Worm (Caenorhabditis elegans) whole organism, L2 larva: ENCODE measurements around the gene Y41C4A.11.

Experiments
- C34F6.9 ChIP-seq: fragments of 150-350 bp; optimal IDR thresholded peaks from 2 replicates; lab custom pipeline; 2014; ENCODE audit warnings: missing biosample characterization, missing genetic modification characterization
- F13H6.1 ChIP-seq: sonication (generic microtip); optimal IDR thresholded peaks from 2 replicates; lab custom pipeline; 2016; ENCODE audit warnings: missing genetic modification characterization, missing compliant biosample characterization
- R02D3.7 ChIP-seq: fragments of 150-350 bp; optimal IDR thresholded peaks from 2 replicates; lab custom pipeline; 2014; ENCODE audit warnings: missing biosample characterization, missing genetic modification characterization
- Y55F3AM.14 ChIP-seq: fragments of 200-800 bp; sonication (Bioruptor generic); optimal IDR thresholded peaks from 2 replicates; lab custom pipeline; 2018; ENCODE audit warnings: mild to moderate bottlenecking, missing genetic modification characterization, missing compliant biosample characterization
- ZK546.5 ChIP-seq: sonication (generic microtip); optimal IDR thresholded peaks from 2 replicates; lab custom pipeline; 2017; ENCODE audit warnings: missing biosample characterization, missing genetic modification characterization
- alr-1 ChIP-seq: fragments of 150-350 bp; optimal IDR thresholded peaks from 2 replicates; lab custom pipeline; 2014; ENCODE audit warnings: missing biosample characterization, missing genetic modification characterization
- aly-2 ChIP-seq: fragments of 150-350 bp; optimal IDR thresholded peaks from 2 replicates; lab custom pipeline; 2014; ENCODE audit warnings: missing biosample characterization, missing genetic modification characterization
- ama-1 ChIP-seq: fragments of 150-350 bp; optimal IDR thresholded peaks from 2 replicates; lab custom pipeline; 2018; ENCODE audit warnings: inconsistent platforms
- blmp-1 ChIP-seq: sonication (generic microtip); optimal IDR thresholded peaks from 2 replicates; lab custom pipeline; 2017; ENCODE audit warnings: missing genetic modification characterization, mild to moderate bottlenecking, missing compliant biosample characterization, antibody characterized with exemption, moderate library complexity; ENCODE audit not compliant: insufficient read depth
- ceh-16 ChIP-seq: fragments of 150-350 bp; optimal IDR thresholded peaks from 2 replicates; lab custom pipeline; 2014; ENCODE audit warnings: missing biosample characterization, missing genetic modification characterization
- ceh-82 ChIP-seq: fragments of 150-350 bp; optimal IDR thresholded peaks from 2 replicates; lab custom pipeline; 2014; ENCODE audit warnings: missing biosample characterization, missing genetic modification characterization
- crh-2 ChIP-seq: sonication (generic microtip); optimal IDR thresholded peaks from 2 replicates; lab custom pipeline; 2017; ENCODE audit warnings: missing biosample characterization, missing genetic modification characterization
- dmd-4 ChIP-seq: sonication (generic microtip); optimal IDR thresholded peaks from 2 replicates; lab custom pipeline; 2017; ENCODE audit warnings: missing biosample characterization, missing genetic modification characterization
- egl-27 ChIP-seq: sonication (generic microtip); optimal IDR thresholded peaks from 3 replicates; lab custom pipeline; 2017; ENCODE audit warnings: missing biosample characterization, missing genetic modification reagents, missing genetic modification characterization
- elt-1 ChIP-seq: fragments of 150-350 bp; optimal IDR thresholded peaks from 2 replicates; lab custom pipeline; 2014; ENCODE audit warnings: missing biosample characterization, missing genetic modification characterization
- elt-3 ChIP-seq: sonication (generic microtip); optimal IDR thresholded peaks from 2 replicates; lab custom pipeline; 2017; ENCODE audit warnings: missing biosample characterization, missing genetic modification characterization
- fos-1 ChIP-seq: fragments of 150-350 bp; optimal IDR thresholded peaks from 2 replicates; lab custom pipeline; 2014; ENCODE audit warnings: missing biosample characterization, missing genetic modification characterization
- gmeb-1 ChIP-seq: fragments of 150-350 bp; optimal IDR thresholded peaks from 2 replicates; lab custom pipeline; 2014; ENCODE audit warnings: missing biosample characterization, missing genetic modification characterization
- lin-11 ChIP-seq: fragments of 150-350 bp; sonication (generic microtip); optimal IDR thresholded peaks from 2 replicates; lab custom pipeline; 2014; ENCODE audit warnings: missing biosample characterization, missing genetic modification characterization, inconsistent platforms, mixed read lengths
- lin-13 ChIP-seq: fragments of 150-350 bp; optimal IDR thresholded peaks from 2 replicates; lab custom pipeline; 2014; ENCODE audit warnings: missing biosample characterization, missing genetic modification reagents, missing genetic modification characterization
- lin-39 ChIP-seq: fragments of 150-350 bp; optimal IDR thresholded peaks from 2 replicates; lab custom pipeline; 2014; ENCODE audit warnings: missing biosample characterization, missing genetic modification reagents, missing genetic modification characterization
- lsy-2 ChIP-seq, 2 experiments: fragments of 150-350 bp in 1 of 2; sonication (generic microtip) in 1 of 2; optimal IDR thresholded peaks; 2 replicates each; lab custom pipeline; 2014 to 2017; ENCODE audit warnings: missing biosample characterization in 2 of 2, missing genetic modification characterization in 2 of 2
- mab-5 ChIP-seq: fragments of 150-350 bp; optimal IDR thresholded peaks from 2 replicates; lab custom pipeline; 2014; ENCODE audit warnings: missing biosample characterization, missing genetic modification characterization
- mbf-1 ChIP-seq: sonication (generic microtip); optimal IDR thresholded peaks from 2 replicates; lab custom pipeline; 2017; ENCODE audit warnings: missing biosample characterization, missing genetic modification characterization
- mdl-1 ChIP-seq, 2 experiments: fragments of 150-350 bp in 1 of 2; sonication (generic microtip) in 1 of 2; optimal IDR thresholded peaks; 2 replicates each; lab custom pipeline; 2017; ENCODE audit warnings: missing biosample characterization in 2 of 2, missing genetic modification characterization in 2 of 2
- nhr-10 ChIP-seq: sonication (generic microtip); optimal IDR thresholded peaks from 2 replicates; lab custom pipeline; 2017; ENCODE audit warnings: missing biosample characterization, missing genetic modification characterization
- nhr-11 ChIP-seq: fragments of 150-350 bp; optimal IDR thresholded peaks from 2 replicates; lab custom pipeline; 2014; ENCODE audit warnings: missing biosample characterization, missing genetic modification characterization
- nhr-12 ChIP-seq: fragments of 150-350 bp; optimal IDR thresholded peaks from 2 replicates; lab custom pipeline; 2014; ENCODE audit warnings: missing biosample characterization, missing genetic modification characterization
- nhr-129 ChIP-seq: fragments of 150-350 bp; optimal IDR thresholded peaks from 2 replicates; lab custom pipeline; 2014; ENCODE audit warnings: missing biosample characterization, missing genetic modification characterization
- nhr-21 ChIP-seq: fragments of 150-350 bp; optimal IDR thresholded peaks from 2 replicates; lab custom pipeline; 2014; ENCODE audit warnings: missing biosample characterization, missing genetic modification characterization
- nhr-23 ChIP-seq: fragments of 150-350 bp; optimal IDR thresholded peaks from 2 replicates; lab custom pipeline; 2014; ENCODE audit warnings: missing biosample characterization, missing genetic modification reagents, missing genetic modification characterization
- nhr-237 ChIP-seq: fragments of 150-350 bp; optimal IDR thresholded peaks from 2 replicates; lab custom pipeline; 2014; ENCODE audit warnings: missing biosample characterization, missing genetic modification characterization
- nhr-25 ChIP-seq: fragments of 150-350 bp; sonication (generic microtip); optimal IDR thresholded peaks from 3 replicates; lab custom pipeline; 2014; ENCODE audit warnings: missing biosample characterization, missing genetic modification characterization
- nhr-6 ChIP-seq: fragments of 150-350 bp; optimal IDR thresholded peaks from 2 replicates; lab custom pipeline; 2014; ENCODE audit warnings: missing biosample characterization, missing genetic modification characterization
- nhr-77 ChIP-seq: fragments of 150-350 bp; optimal IDR thresholded peaks from 2 replicates; lab custom pipeline; 2014; ENCODE audit warnings: missing biosample characterization, missing genetic modification characterization
- peb-1 ChIP-seq: fragments of 150-350 bp; optimal IDR thresholded peaks from 2 replicates; lab custom pipeline; 2014; ENCODE audit warnings: missing biosample characterization, missing genetic modification characterization
- sem-4 ChIP-seq: fragments of 150-350 bp; optimal IDR thresholded peaks from 2 replicates; lab custom pipeline; 2014; ENCODE audit warnings: missing biosample characterization, missing genetic modification reagents, missing genetic modification characterization
- skn-1 ChIP-seq: sonication (generic microtip); optimal IDR thresholded peaks from 2 replicates; lab custom pipeline; 2017; ENCODE audit warnings: missing biosample characterization, missing genetic modification characterization
- sma-3 ChIP-seq: sonication (generic microtip); optimal IDR thresholded peaks from 2 replicates; lab custom pipeline; 2016; ENCODE audit warnings: missing genetic modification reagents, missing genetic modification characterization, missing compliant biosample characterization
- sma-9 ChIP-seq, 2 experiments: fragments of 150-350 bp in 1 of 2; sonication (generic microtip) in 1 of 2; optimal IDR thresholded peaks; 2 replicates each; lab custom pipeline; 2014 to 2016; ENCODE audit warnings: missing genetic modification characterization in 2 of 2, mild to moderate bottlenecking in 1 of 2, missing biosample characterization in 1 of 2, missing compliant biosample characterization in 1 of 2, missing genetic modification reagents in 1 of 2, moderate library complexity in 1 of 2
- snpc-4 ChIP-seq: fragments of 150-350 bp; optimal IDR thresholded peaks from 2 replicates; lab custom pipeline; 2014; ENCODE audit warnings: missing biosample characterization, missing genetic modification characterization
- unc-39 ChIP-seq: fragments of 150-350 bp; optimal IDR thresholded peaks from 2 replicates; lab custom pipeline; 2014; ENCODE audit warnings: missing biosample characterization, missing genetic modification characterization
- unc-55 ChIP-seq: fragments of 150-350 bp; sonication (generic microtip); optimal IDR thresholded peaks from 3 replicates; lab custom pipeline; 2014; ENCODE audit warnings: missing biosample characterization, missing genetic modification reagents, missing genetic modification characterization
- unc-62 ChIP-seq: fragments of 150-350 bp; optimal IDR thresholded peaks from 2 replicates; lab custom pipeline; 2014; ENCODE audit warnings: missing biosample characterization, missing genetic modification reagents, missing genetic modification characterization
- zag-1 ChIP-seq: fragments of 150-350 bp; optimal IDR thresholded peaks from 2 replicates; lab custom pipeline; 2014; ENCODE audit warnings: missing biosample characterization, missing genetic modification characterization
- ztf-1 ChIP-seq: fragments of 200-800 bp; sonication (Bioruptor generic); conservative IDR thresholded peaks from 2 replicates; pipeline ENCODE4 v1.3.6; 2022; ENCODE audit warnings: missing genetic modification characterization, missing compliant biosample characterization
- ztf-11 ChIP-seq: sonication (generic microtip); optimal IDR thresholded peaks from 2 replicates; lab custom pipeline; 2017; ENCODE audit warnings: missing biosample characterization, missing genetic modification characterization
- ztf-4 ChIP-seq: fragments of 150-350 bp; optimal IDR thresholded peaks from 2 replicates; lab custom pipeline; 2014; ENCODE audit warnings: missing biosample characterization, missing genetic modification characterization

The Y41C4A.11 gene

DNA sequence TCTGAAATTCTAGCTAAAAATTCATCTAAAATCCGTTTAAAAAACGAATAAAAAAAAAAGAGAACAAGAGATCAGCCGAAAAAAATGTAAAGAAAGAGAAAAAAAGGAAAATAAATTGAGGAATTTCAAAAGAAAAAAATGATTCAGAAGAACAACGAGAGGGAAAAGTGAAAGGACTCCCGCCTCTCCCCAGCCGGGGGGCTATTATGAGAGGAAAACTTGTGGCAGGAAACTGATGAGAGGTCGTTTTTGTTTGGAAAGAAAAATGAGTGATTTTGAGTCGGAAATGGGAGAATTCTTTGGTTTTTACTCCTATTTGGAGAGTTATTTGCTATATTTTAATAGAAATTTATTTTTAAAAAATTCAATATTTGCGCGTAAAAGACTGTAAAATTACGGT, 22.5 kb downstream of the Y41C4A.11 start:
- TF ChIP-seq ztf-4 (no peak), blmp-1 (peak; percentile 69), sem-4 (tag; lab: Kevin White, UChicago) (peak; percentile 42), nhr-77 (tag; lab: Kevin White, UChicago) (no peak), nhr-10 (no peak), R02D3.7 (tag; lab: Kevin White, UChicago) (no peak)
- TF ChIP-seq, all 48 proteins: peak for 2

ce11 chrIII:11746718-11747117, 27.1 kb downstream of the Y41C4A.11 start, which contains the start of gene mrt-2:
Gene mrt-2, plus strand, starts transcription at chrIII:11746766.
- TF ChIP-seq Y55F3AM.14 (GFP tag; lab: Kevin White, UChicago) (no peak), sma-3 (GFP tag; lab: Kevin White, UChicago) (peak; percentile 86), peb-1 (no peak), ceh-82 (tag; lab: Kevin White, UChicago) (no peak), elt-3 (tag; lab: Kevin White, UChicago) (no peak), lin-13 (GFP tag; lab: Kevin White, UChicago) (peak; percentile 76), nhr-77 (tag; lab: Kevin White, UChicago) (no peak), nhr-12 (tag; lab: Kevin White, UChicago) (no peak), sem-4 (tag; lab: Kevin White, UChicago) (peak; percentile 91), ztf-1 (GFP tag; lab: Robert Waterston, UW) (no peak), aly-2 (tag; lab: Kevin White, UChicago) (no peak), lin-11 (peak; percentile 54), gmeb-1 (tag; lab: Kevin White, UChicago) (peak; percentile 98), nhr-129 (tag; lab: Kevin White, UChicago) (peak; percentile 48), mbf-1 (tag; lab: Kevin White, UChicago) (no peak), ztf-11 (tag; lab: Kevin White, UChicago) (no peak), crh-2 (peak; percentile 76), blmp-1 (peak; percentile 48), ama-1 (lab: Kevin White, UChicago) (no peak), R02D3.7 (tag; lab: Kevin White, UChicago) (no peak), ztf-4 (no peak), alr-1 (tag; lab: Kevin White, UChicago) (no peak), lin-39 (tag; lab: Kevin White, UChicago) (no peak), fos-1 (tag; lab: Kevin White, UChicago) (peak; percentile 17), F13H6.1 (peak; percentile 81), unc-55 (peak; percentile 86), nhr-11 (no peak), ceh-16 (tag; lab: Kevin White, UChicago) (peak; percentile 46), unc-62 (GFP tag; lab: Kevin White, UChicago) (no peak), unc-39 (tag; lab: Kevin White, UChicago) (no peak), nhr-25 (peak; percentile 79), nhr-6 (tag; lab: Kevin White, UChicago) (peak; percentile 44), dmd-4 (tag; lab: Kevin White, UChicago) (no peak), mdl-1 (tag; optimal IDR thresholded peaks at IDR 0.05; lab: Kevin White, UChicago) (no peak), C34F6.9 (tag; lab: Kevin White, UChicago) (peak; percentile 81), snpc-4 (tag; lab: Kevin White, UChicago) (peak; percentile 40), ZK546.5 (tag; lab: Kevin White, UChicago) (no peak), nhr-10 (no peak), skn-1 (no peak), elt-1 (tag; lab: Kevin White, UChicago) (no peak), nhr-237 (tag; lab: Kevin White, UChicago) (no peak), nhr-23 (no peak), nhr-21 (tag; lab: Kevin White, UChicago) (peak; percentile 60), egl-27 (tag; lab: Kevin White, UChicago) (peak; percentile 48), mab-5 (tag; lab: Kevin White, UChicago) (no peak), sma-9 (GFP tag; optimal IDR thresholded peaks at IDR 0.05; lab: Kevin White, UChicago) (no peak), sma-9 (tag; optimal IDR thresholded peaks at IDR 0.05; lab: Kevin White, UChicago) (no peak), zag-1 (tag; lab: Kevin White, UChicago) (no peak), lsy-2 (tag; optimal IDR thresholded peaks at IDR 0.05; lab: Kevin White, UChicago) (peak; percentile 66 to 87)
